Fruit fly (Drosophila melanogaster): ENCODE data around the gene CarT.
A peak's percentile ranks its signal among the peaks of the same experiment; 100 is the strongest.

CarT gene

DNA sequence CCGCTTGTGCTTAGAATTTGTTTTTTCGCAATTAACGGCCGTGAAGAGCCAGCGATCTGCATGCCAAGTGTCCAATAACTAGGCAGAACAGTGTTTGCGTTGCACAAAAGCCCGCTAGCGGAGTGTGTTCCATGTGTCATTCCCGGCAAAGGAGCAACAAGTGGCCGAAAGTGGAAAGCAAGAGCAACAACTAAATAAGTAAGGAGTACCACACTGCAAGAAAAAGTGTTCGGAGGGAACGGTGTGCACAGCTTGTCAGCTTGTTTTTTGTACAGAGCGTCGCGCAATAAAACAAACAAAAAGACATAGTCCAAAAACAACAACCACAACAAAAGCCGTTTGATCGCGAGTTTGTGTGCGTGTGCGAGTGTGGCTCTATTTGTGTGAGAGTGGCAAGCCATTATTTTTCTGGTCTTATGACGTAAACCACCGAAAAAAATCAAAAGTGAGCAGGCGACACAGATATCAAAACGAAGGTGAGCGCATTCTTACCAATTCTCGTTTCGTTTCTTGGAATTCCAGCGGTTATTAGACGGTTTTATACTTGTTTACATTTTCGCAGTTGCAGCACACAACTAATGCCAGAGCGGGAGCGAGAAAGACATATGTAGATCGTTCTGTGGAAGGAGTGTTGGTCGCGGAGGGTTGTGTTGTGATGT lies 28.2 kb upstream of the CarT start (continued):
- no peak for TF ChIP-seq CG14965 (GFP tag; optimal IDR thresholded peaks at IDR 0.05; ENCODE audit: borderline replicate concordance)
- no peak for TF ChIP-seq abd-A (tag; optimal IDR thresholded peaks at IDR 0.05)
- TF ChIP-seq nau (GFP tag; optimal IDR thresholded peaks at IDR 0.05), result no peak
- no peak for TF ChIP-seq CG17359 (tag; optimal IDR thresholded peaks at IDR 0.05)
- peak; percentile 11 for TF ChIP-seq ATbp (GFP tag; optimal IDR thresholded peaks at IDR 0.05)
- no peak for TF ChIP-seq Nf-YC (tag; optimal IDR thresholded peaks at IDR 0.05)
- no peak for TF ChIP-seq Sry-β (GFP tag; optimal IDR thresholded peaks at IDR 0.05)
- no peak for TF ChIP-seq CG2199 (GFP tag; IDR thresholded peaks at IDR 0.05)
- no peak for TF ChIP-seq dmrt99B (tag; optimal IDR thresholded peaks at IDR 0.05)
- TF ChIP-seq CG13424 (tag; optimal IDR thresholded peaks at IDR 0.05), result no peak
- TF ChIP-seq CG1529 (GFP tag; optimal IDR thresholded peaks at IDR 0.05), result no peak

DNA sequence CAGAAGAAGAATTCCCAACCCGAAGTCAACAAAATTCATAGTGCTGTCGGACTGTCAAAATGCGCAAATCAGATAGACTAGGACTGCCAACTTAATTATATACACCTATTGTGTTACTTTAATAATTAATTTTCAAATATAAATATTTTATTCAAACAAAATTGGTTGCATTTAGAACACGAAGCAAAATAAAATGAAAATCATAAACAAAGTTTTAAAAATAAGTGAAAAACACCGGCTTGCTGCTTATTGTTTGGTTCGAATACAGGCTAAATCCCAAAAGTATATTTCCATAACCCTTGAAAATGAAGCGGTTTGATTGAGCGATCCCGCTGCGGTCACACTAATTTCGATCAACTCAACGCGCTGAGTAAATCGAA lies 27.7 kb upstream of the CarT start, which contains the start of the genes Rhau and dia:
Rhau (minus strand) TSS at position 178 of the 380 bp plus-strand sequence.
dia (plus strand) TSS at position 337 of the 380 bp plus-strand sequence.
- peak; percentile 24; the same call in 1 of the 3 replicates for TF ChIP-seq knrl (GFP tag; IDR thresholded peaks at IDR 0.05; ENCODE audit: partially characterized antibody)
- no peak for TF ChIP-seq pnt (GFP tag; optimal IDR thresholded peaks at IDR 0.05)
- TF ChIP-seq CG17186 (GFP tag; optimal IDR thresholded peaks at IDR 0.05), result peak; percentile 78
- peak; percentile 17 for TF ChIP-seq CTCF (GFP tag; optimal IDR thresholded peaks at IDR 0.05)
- TF ChIP-seq CG9215 (GFP tag; IDR thresholded peaks at IDR 0.05), result no peak
- peak; percentile 25 for TF ChIP-seq ind (GFP tag; optimal IDR thresholded peaks at IDR 0.05)
- no peak for TF ChIP-seq sim (GFP tag; IDR thresholded peaks at IDR 0.05)
- TF ChIP-seq tll (GFP tag; optimal IDR thresholded peaks at IDR 0.05), result peak in 1 of 2 experiments; percentile 75
- no peak for TF ChIP-seq CG2889 (GFP tag; IDR thresholded peaks at IDR 0.05)
- peak; percentile 7 for TF ChIP-seq CG12942 (GFP tag; optimal IDR thresholded peaks at IDR 0.05)
- peak; percentile 15 for TF ChIP-seq twi (tag; optimal IDR thresholded peaks at IDR 0.05)
- peak; percentile 49 for TF ChIP-seq HmgZ (tag; optimal IDR thresholded peaks at IDR 0.05)
- TF ChIP-seq slbo (GFP tag; IDR thresholded peaks at IDR 0.05), result peak; percentile 16; the same call in 1 of the 2 replicates
- TF ChIP-seq CG12391 (tag; optimal IDR thresholded peaks at IDR 0.05), result peak; percentile 63
- TF ChIP-seq az2 (GFP tag; optimal IDR thresholded peaks at IDR 0.05), result peak; percentile 14
- TF ChIP-seq D19A (tag; optimal IDR thresholded peaks at IDR 0.05), result peak; percentile 38
- peak; percentile 8 for TF ChIP-seq HLH54F (GFP tag; optimal IDR thresholded peaks at IDR 0.05)
- no peak for TF ChIP-seq so (GFP tag; IDR thresholded peaks at IDR 0.05)
- peak; percentile 43 for TF ChIP-seq grau (tag; optimal IDR thresholded peaks at IDR 0.05)
- peak; percentile 61 for TF ChIP-seq CG10431 (GFP tag; optimal IDR thresholded peaks at IDR 0.05)
- TF ChIP-seq CG10267 (tag; optimal IDR thresholded peaks at IDR 0.05), result peak; percentile 76
- TF ChIP-seq trem (tag; optimal IDR thresholded peaks at IDR 0.05), result peak; percentile 100
- TF ChIP-seq NFAT (GFP tag; IDR thresholded peaks at IDR 0.05), result 0 out of 2 replicates have a peak, but pooled peaks have one; percentile 33
- peak; percentile 39 for TF ChIP-seq zen (tag; optimal IDR thresholded peaks at IDR 0.05)
- TF ChIP-seq Scr (GFP tag; IDR thresholded peaks at IDR 0.05; ENCODE audit: partially characterized antibody), result peak; percentile 28; the same call in 1 of the 2 replicates
- TF ChIP-seq Sin3A (optimal IDR thresholded peaks at IDR 0.05), result peak; percentile 60
- TF ChIP-seq gt (GFP tag; IDR thresholded peaks at IDR 0.05), result no peak
- no peak for TF ChIP-seq dati (GFP tag; IDR thresholded peaks at IDR 0.05)
- TF ChIP-seq CG18764 (GFP tag; optimal IDR thresholded peaks at IDR 0.05), result peak; percentile 12
- no peak for TF ChIP-seq prd (optimal IDR thresholded peaks at IDR 0.05)
- peak; percentile 36; the same call in 1 of the 3 replicates for TF ChIP-seq prd (GFP tag; IDR thresholded peaks at IDR 0.05)
- no peak for TF ChIP-seq CG2678 (tag; optimal IDR thresholded peaks at IDR 0.05)
- TF ChIP-seq row (GFP tag; IDR thresholded peaks at IDR 0.05), result peak; percentile 56
- TF ChIP-seq Dref (GFP tag; IDR thresholded peaks at IDR 0.05), result peak; percentile 57
- TF ChIP-seq CG18262 (tag; optimal IDR thresholded peaks at IDR 0.05), result peak; percentile 38
- peak; percentile 49 for TF ChIP-seq CG12155 (GFP tag; optimal IDR thresholded peaks at IDR 0.05)
- TF ChIP-seq CG15514 (GFP tag; optimal IDR thresholded peaks at IDR 0.05), result peak; percentile 79
- TF ChIP-seq crp (GFP tag; optimal IDR thresholded peaks at IDR 0.05), result peak in 1 of 2 experiments; percentile 26
- peak; percentile 29 for TF ChIP-seq B-H2 (GFP tag; optimal IDR thresholded peaks at IDR 0.05)
